Fruit fly (Drosophila melanogaster) whole organism, prepupa: ENCODE data around the gene Sas-4.

Experiments used
- CG16779 ChIP-seq: fragments of 200-800 bp; sonication (Bioruptor generic); optimal IDR thresholded peaks from 3 replicates; lab custom pipeline; 2017; ENCODE audit warnings: missing biosample characterization, mild to moderate bottlenecking, missing genetic modification characterization
- Lpt ChIP-seq: fragments of 200-800 bp; sonication (Bioruptor generic); optimal IDR thresholded peaks from 3 replicates; lab custom pipeline; 2016; ENCODE audit warnings: missing biosample characterization, missing genetic modification characterization
- lz ChIP-seq: fragments of 200-800 bp; sonication (Bioruptor generic); optimal IDR thresholded peaks from 3 replicates; lab custom pipeline; 2016; ENCODE audit warnings: missing biosample characterization, missing genetic modification characterization

- TF ChIP-seq Lpt (GFP tag; lab: Kevin White, UChicago) = peak; percentile 60
- TF ChIP-seq CG16779 (tag; lab: Kevin White, UChicago) = no peak
- peak; percentile 90 for TF ChIP-seq lz
Observed at dm6 chr3R:7127966-7128365, 23.2 kb upstream of the Sas-4 start, which contains the start of gene CG10068.
